Worm (Caenorhabditis elegans): ENCODE measurements around the gene cdc-48.2.

DNA sequence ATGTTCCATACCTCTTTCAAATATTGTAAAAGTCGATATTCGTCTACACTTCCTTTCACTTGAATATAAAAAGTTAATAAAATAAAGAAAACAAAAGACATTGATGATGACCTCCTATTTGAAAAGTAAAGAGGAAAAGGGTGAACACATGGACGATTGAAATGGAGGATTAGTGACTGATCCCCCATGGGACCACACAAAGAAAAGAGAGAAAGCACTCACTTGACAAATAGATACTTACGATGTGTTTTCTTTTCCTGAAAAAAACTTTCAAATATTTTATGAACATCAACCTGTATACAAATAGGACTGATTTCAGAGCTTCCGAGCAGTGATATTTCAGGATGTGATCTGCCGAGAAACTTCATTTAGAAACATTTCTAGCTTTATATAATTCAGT is 38.8 kb downstream of the cdc-48.2 start, which contains the start of gene acr-14:
- no peak for TF ChIP-seq hnd-1 (tag; optimal IDR thresholded peaks at IDR 0.05)
- no peak for TF ChIP-seq flt-1 (GFP tag; IDR thresholded peaks at IDR 0.05)
- TF ChIP-seq hmbx-1 (tag; optimal IDR thresholded peaks at IDR 0.05) = no peak
- no peak for TF ChIP-seq scrt-1 (GFP tag; IDR thresholded peaks at IDR 0.05)
- no peak for TF ChIP-seq tra-4 (tag; optimal IDR thresholded peaks at IDR 0.05)

Measured in whole organism, early embryonic.